Worm (Caenorhabditis elegans): ENCODE measurements around the gene rbf-1.

ce11 chrIII:6722208-6722679 lies 46.7 kb downstream of the rbf-1 start, which contains the start of the genes bath-41 and F37A4.2:
- TF ChIP-seq ztf-23 (GFP tag; IDR thresholded peaks at IDR 0.05): no peak
- TF ChIP-seq klf-2 (GFP tag; conservative IDR thresholded peaks at IDR 0.05): no peak
- no peak for TF ChIP-seq tab-1 (GFP tag; IDR thresholded peaks at IDR 0.05)
